Fruit fly (Drosophila melanogaster): Measurements from ENCODE around the gene CG42564.

The CG42564 gene

DNA sequence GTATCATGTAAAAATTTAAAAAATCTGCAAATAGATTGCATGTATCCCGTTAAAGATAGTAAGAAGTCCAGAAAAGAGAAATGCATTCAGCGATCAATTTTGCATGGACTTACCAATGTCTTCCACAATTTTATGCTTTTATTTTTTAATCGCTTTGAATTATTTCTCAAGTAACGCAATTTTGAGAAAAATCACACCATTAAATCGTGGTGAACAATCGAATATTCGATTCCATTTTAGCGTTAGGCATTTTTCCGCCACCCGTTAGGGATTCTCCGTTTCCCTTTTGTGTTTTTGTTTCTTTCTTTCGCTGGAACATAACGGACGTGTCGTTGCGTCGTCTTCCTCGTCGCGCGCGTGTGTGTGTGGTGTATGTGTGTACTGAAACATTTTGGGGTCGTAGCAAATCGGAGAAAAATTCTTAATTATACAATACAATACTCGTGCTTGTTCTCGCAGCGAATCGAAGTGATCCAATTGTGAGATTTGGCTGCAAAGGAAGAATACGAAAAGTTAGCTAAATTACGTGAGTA, 32.4 kb downstream of the CG42564 start, which contains the start of gene gpp:
TSS of gene gpp (plus strand) at position 290 of the 533 bp plus-strand sequence.
- no peak for TF ChIP-seq CG14655 (GFP tag; optimal IDR thresholded peaks at IDR 0.05)
- TF ChIP-seq Pif1B (GFP tag; optimal IDR thresholded peaks at IDR 0.05), result peak; percentile 12
- peak; percentile 40 for TF ChIP-seq EcR (GFP tag; optimal IDR thresholded peaks at IDR 0.05)
- TF ChIP-seq gl (tag; optimal IDR thresholded peaks at IDR 0.05), result peak; percentile 5
- TF ChIP-seq CG13204 (GFP tag; optimal IDR thresholded peaks at IDR 0.05), result peak; percentile 36
- no peak for TF ChIP-seq Snoo (tag; optimal IDR thresholded peaks at IDR 0.05)

- TF ChIP-seq fd96Ca (GFP tag; IDR thresholded peaks at IDR 0.05) (no peak), CG9948 (tag; optimal IDR thresholded peaks at IDR 0.05) (no peak), CG8301 (tag; optimal IDR thresholded peaks at IDR 0.05) (no peak), Pif1A (GFP tag; optimal IDR thresholded peaks at IDR 0.05) (no peak), Ets98B (GFP tag; IDR thresholded peaks at IDR 0.05) (no peak), gl (tag; optimal IDR thresholded peaks at IDR 0.05) (no peak), CG4496 (GFP tag; IDR thresholded peaks at IDR 0.05) (no peak), CG17806 (tag; optimal IDR thresholded peaks at IDR 0.05) (no peak), Snoo (tag; optimal IDR thresholded peaks at IDR 0.05) (no peak), CG34367 (tag; optimal IDR thresholded peaks at IDR 0.05) (no peak), EcR (GFP tag; optimal IDR thresholded peaks at IDR 0.05) (no peak), CG13204 (GFP tag; optimal IDR thresholded peaks at IDR 0.05) (no peak), CG12605 (GFP tag; IDR thresholded peaks at IDR 0.05) (no peak), CG15710 (tag; optimal IDR thresholded peaks at IDR 0.05) (no peak), CG10348 (GFP tag; IDR thresholded peaks at IDR 0.05) (no peak), Pif1B (GFP tag; optimal IDR thresholded peaks at IDR 0.05) (no peak), rn (GFP tag; IDR thresholded peaks at IDR 0.05) (no peak), CG14655 (GFP tag; optimal IDR thresholded peaks at IDR 0.05) (no peak), CG8159 (tag; optimal IDR thresholded peaks at IDR 0.05) (no peak), CG32121 (GFP tag; IDR thresholded peaks at IDR 0.05) (no peak)
These were observed 33.3 kb downstream of the CG42564 start for dm6 chr3R:6407544-6407943.

DNA sequence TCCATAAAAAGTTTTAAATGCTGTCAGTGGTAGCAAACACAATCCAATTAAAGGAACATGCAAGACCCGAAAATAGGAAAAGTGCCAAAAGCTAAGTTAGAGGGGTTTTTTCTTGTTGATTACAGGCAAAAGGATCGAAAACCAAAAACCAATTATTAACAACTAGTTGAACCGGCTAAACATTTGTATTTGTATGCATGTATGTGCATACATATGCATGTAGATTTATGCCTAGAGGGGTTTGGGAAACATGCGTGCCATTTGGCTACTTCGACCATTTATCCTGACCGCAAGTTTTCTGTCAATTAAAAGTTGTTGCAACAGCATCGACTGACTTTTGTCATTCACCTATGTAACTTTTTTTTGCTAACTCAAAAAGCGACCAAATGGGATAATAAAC, 34.2 kb downstream of the CG42564 start:
- TF ChIP-seq CG32121 (GFP tag; IDR thresholded peaks at IDR 0.05), result no peak
- no peak for TF ChIP-seq CG10348 (GFP tag; IDR thresholded peaks at IDR 0.05)
- TF ChIP-seq CG9948 (tag; optimal IDR thresholded peaks at IDR 0.05), result no peak
- no peak for TF ChIP-seq CG15710 (tag; optimal IDR thresholded peaks at IDR 0.05)
- TF ChIP-seq D1 (tag; optimal IDR thresholded peaks at IDR 0.05), result no peak
- TF ChIP-seq CG12605 (GFP tag; IDR thresholded peaks at IDR 0.05), result no peak
- TF ChIP-seq Ets98B (GFP tag; IDR thresholded peaks at IDR 0.05), result no peak
- no peak for TF ChIP-seq Pif1B (GFP tag; optimal IDR thresholded peaks at IDR 0.05)
- no peak for TF ChIP-seq Pif1A (GFP tag; optimal IDR thresholded peaks at IDR 0.05)
- TF ChIP-seq CG8301 (tag; optimal IDR thresholded peaks at IDR 0.05), result no peak
- no peak for TF ChIP-seq gl (tag; optimal IDR thresholded peaks at IDR 0.05)
- no peak for TF ChIP-seq EcR (GFP tag; optimal IDR thresholded peaks at IDR 0.05)
- TF ChIP-seq CG4496 (GFP tag; IDR thresholded peaks at IDR 0.05), result no peak
- TF ChIP-seq CG8159 (tag; optimal IDR thresholded peaks at IDR 0.05), result no peak
- no peak for TF ChIP-seq fd96Ca (GFP tag; IDR thresholded peaks at IDR 0.05)
- no peak for TF ChIP-seq Snoo (tag; optimal IDR thresholded peaks at IDR 0.05)
- TF ChIP-seq CG17806 (tag; optimal IDR thresholded peaks at IDR 0.05), result no peak

- TF ChIP-seq CG8159 (tag; optimal IDR thresholded peaks at IDR 0.05), result peak; percentile 27
- TF ChIP-seq Pif1A (GFP tag; optimal IDR thresholded peaks at IDR 0.05), result peak; percentile 10
- peak; percentile 22 for TF ChIP-seq Pif1B (GFP tag; optimal IDR thresholded peaks at IDR 0.05)
- TF ChIP-seq rn (GFP tag; IDR thresholded peaks at IDR 0.05), result no peak
- no peak for TF ChIP-seq CG17806 (tag; optimal IDR thresholded peaks at IDR 0.05)
- TF ChIP-seq CG9948 (tag; optimal IDR thresholded peaks at IDR 0.05), result no peak
- TF ChIP-seq CG34367 (tag; optimal IDR thresholded peaks at IDR 0.05), result peak; percentile 10
- peak; percentile 64; the same call in 1 of the 3 replicates for TF ChIP-seq fd96Ca (GFP tag; IDR thresholded peaks at IDR 0.05)
- TF ChIP-seq CG32121 (GFP tag; IDR thresholded peaks at IDR 0.05), result peak; percentile 53
- peak; percentile 50 for TF ChIP-seq Ets98B (GFP tag; IDR thresholded peaks at IDR 0.05)
- TF ChIP-seq Snoo (tag; optimal IDR thresholded peaks at IDR 0.05), result no peak
- TF ChIP-seq CG13204 (GFP tag; optimal IDR thresholded peaks at IDR 0.05), result peak; percentile 72
- no peak for TF ChIP-seq D1 (tag; optimal IDR thresholded peaks at IDR 0.05)
- peak; percentile 46; the same call in 2 of the 3 replicates for TF ChIP-seq CG4496 (GFP tag; IDR thresholded peaks at IDR 0.05)
- TF ChIP-seq CG14655 (GFP tag; optimal IDR thresholded peaks at IDR 0.05), result peak; percentile 26
- peak; percentile 76 for TF ChIP-seq gl (tag; optimal IDR thresholded peaks at IDR 0.05)
- peak; percentile 62 for TF ChIP-seq CG12605 (GFP tag; IDR thresholded peaks at IDR 0.05)
- TF ChIP-seq CG8301 (tag; optimal IDR thresholded peaks at IDR 0.05), result peak; percentile 16
- TF ChIP-seq EcR (GFP tag; optimal IDR thresholded peaks at IDR 0.05), result peak; percentile 95
- no peak for TF ChIP-seq CG10348 (GFP tag; IDR thresholded peaks at IDR 0.05)
- TF ChIP-seq CG15710 (tag; optimal IDR thresholded peaks at IDR 0.05), result peak; percentile 29
These were observed 34.9 kb downstream of the CG42564 start for dm6 chr3R:6409153-6409571.

- TF ChIP-seq Pif1A (GFP tag; optimal IDR thresholded peaks at IDR 0.05) (peak; percentile 71), CG9948 (tag; optimal IDR thresholded peaks at IDR 0.05) (peak; percentile 85), CG13204 (GFP tag; optimal IDR thresholded peaks at IDR 0.05) (peak; percentile 80), CG8159 (tag; optimal IDR thresholded peaks at IDR 0.05) (peak; percentile 86), CG34367 (tag; optimal IDR thresholded peaks at IDR 0.05) (peak; percentile 63), Ets98B (GFP tag; IDR thresholded peaks at IDR 0.05) (peak; percentile 70), CG14655 (GFP tag; optimal IDR thresholded peaks at IDR 0.05) (peak; percentile 91), gl (tag; optimal IDR thresholded peaks at IDR 0.05) (peak; percentile 90), CG10348 (GFP tag; IDR thresholded peaks at IDR 0.05) (0 out of 2 replicates have a peak, but pooled peaks have one; percentile 6), CG8301 (tag; optimal IDR thresholded peaks at IDR 0.05) (peak; percentile 87), CG17806 (tag; optimal IDR thresholded peaks at IDR 0.05) (peak; percentile 76), EcR (GFP tag; optimal IDR thresholded peaks at IDR 0.05) (peak; percentile 95), D1 (tag; optimal IDR thresholded peaks at IDR 0.05) (peak; percentile 83), fd96Ca (GFP tag; IDR thresholded peaks at IDR 0.05) (peak; percentile 82), CG12605 (GFP tag; IDR thresholded peaks at IDR 0.05) (peak; percentile 79), CG32121 (GFP tag; IDR thresholded peaks at IDR 0.05) (peak; percentile 47), Pif1B (GFP tag; optimal IDR thresholded peaks at IDR 0.05) (peak; percentile 67), Snoo (tag; optimal IDR thresholded peaks at IDR 0.05) (peak; percentile 71), rn (GFP tag; IDR thresholded peaks at IDR 0.05) (peak; percentile 4; the same call in 1 of the 2 replicates), CG15710 (tag; optimal IDR thresholded peaks at IDR 0.05) (peak; percentile 75), CG4496 (GFP tag; IDR thresholded peaks at IDR 0.05) (peak; percentile 65)
These were observed 36.3 kb downstream of the CG42564 start for dm6 chr3R:6410412-6411225.

All from whole organism, pupa.